Fruit fly (Drosophila melanogaster) Kc167 (cell line): ENCODE data around the gene CG15468.

Experiments
- Myc ChIP-seq: fragments of >200 bp; optimal IDR thresholded peaks from 2 replicates; lab custom pipeline; 2017; ENCODE audit warnings: missing external identifiers
- Sin3A ChIP-seq: fragments of >200 bp; optimal IDR thresholded peaks from 2 replicates; lab custom pipeline; 2018; ENCODE audit warnings: missing external identifiers
- h ChIP-seq: fragments of >200 bp; optimal IDR thresholded peaks from 3 replicates; lab custom pipeline; 2018; ENCODE audit warnings: missing external identifiers
- insv ChIP-seq: fragments of >200 bp; optimal IDR thresholded peaks from 3 replicates; lab custom pipeline; 2018; ENCODE audit warnings: missing external identifiers
- psq ChIP-seq: fragments of >200 bp; optimal IDR thresholded peaks from 2 replicates; lab custom pipeline; 2017; ENCODE audit warnings: missing external identifiers
- ttk ChIP-seq: sonication (Bioruptor generic); optimal IDR thresholded peaks from 2 replicates; lab custom pipeline; 2017; ENCODE audit warnings: missing external identifiers

The CG15468 gene

dm6 chrX:4961028-4961427 lies at the start of gene CG15468:
Gene CG15468 (minus strand): TSS chrX:4961128.
- TF ChIP-seq psq (lab: Kevin White, UChicago) = no peak
- no peak for TF ChIP-seq insv (lab: Kevin White, UChicago)
- TF ChIP-seq Sin3A (lab: Kevin White, UChicago) = no peak
- TF ChIP-seq h (lab: Kevin White, UChicago) = no peak
- no peak for TF ChIP-seq ttk
- no peak for TF ChIP-seq Myc (lab: Kevin White, UChicago)

- TF ChIP-seq h (lab: Kevin White, UChicago) = no peak
- no peak for TF ChIP-seq Sin3A (lab: Kevin White, UChicago)
- no peak for TF ChIP-seq psq (lab: Kevin White, UChicago)
- no peak for TF ChIP-seq ttk
- TF ChIP-seq insv (lab: Kevin White, UChicago) = no peak
- TF ChIP-seq Myc (lab: Kevin White, UChicago) = no peak
Observed at dm6 chrX:5010116-5010515, 49.2 kb upstream of the CG15468 start.

- no peak for TF ChIP-seq ttk
- TF ChIP-seq Myc (lab: Kevin White, UChicago) = no peak
- TF ChIP-seq psq (lab: Kevin White, UChicago) = no peak
- no peak for TF ChIP-seq Sin3A (lab: Kevin White, UChicago)
- TF ChIP-seq insv (lab: Kevin White, UChicago) = no peak
- TF ChIP-seq h (lab: Kevin White, UChicago) = no peak
Observed at dm6 chrX:5002748-5003147, 41.8 kb upstream of the CG15468 start.

- no peak for TF ChIP-seq Myc (lab: Kevin White, UChicago)
- no peak for TF ChIP-seq Sin3A (lab: Kevin White, UChicago)
- no peak for TF ChIP-seq h (lab: Kevin White, UChicago)
- TF ChIP-seq ttk = no peak
- no peak for TF ChIP-seq insv (lab: Kevin White, UChicago)
- no peak for TF ChIP-seq psq (lab: Kevin White, UChicago)
Observed at dm6 chrX:4999024-4999423, 38.1 kb upstream of the CG15468 start.

dm6 chrX:4997141-4997540 lies 36.2 kb upstream of the CG15468 start, which contains the start of gene CG12680:
Gene CG12680 (plus strand): TSS chrX:4997441.
- TF ChIP-seq ttk (no peak), insv (lab: Kevin White, UChicago) (no peak), Sin3A (lab: Kevin White, UChicago) (no peak), psq (lab: Kevin White, UChicago) (no peak), h (lab: Kevin White, UChicago) (no peak), Myc (lab: Kevin White, UChicago) (no peak)

dm6 chrX:4985371-4985770 lies 24.4 kb upstream of the CG15468 start:
- TF ChIP-seq Sin3A (lab: Kevin White, UChicago) = no peak

dm6 chrX:4983218-4983617 lies 22.3 kb upstream of the CG15468 start:
- TF ChIP-seq Sin3A (lab: Kevin White, UChicago) = no peak
- TF ChIP-seq psq (lab: Kevin White, UChicago) = no peak
- no peak for TF ChIP-seq ttk
- TF ChIP-seq insv (lab: Kevin White, UChicago) = no peak
- no peak for TF ChIP-seq h (lab: Kevin White, UChicago)
- TF ChIP-seq Myc (lab: Kevin White, UChicago) = no peak

- TF ChIP-seq Sin3A (lab: Kevin White, UChicago) = no peak
- TF ChIP-seq psq (lab: Kevin White, UChicago) = no peak
- TF ChIP-seq Myc (lab: Kevin White, UChicago) = no peak
- TF ChIP-seq h (lab: Kevin White, UChicago) = no peak
- TF ChIP-seq insv (lab: Kevin White, UChicago) = no peak
Observed at dm6 chrX:4982430-4982829, 21.5 kb upstream of the CG15468 start.

dm6 chrX:4969926-4970325 lies 9.0 kb upstream of the CG15468 start:
- TF ChIP-seq ttk (no peak), insv (lab: Kevin White, UChicago) (no peak), h (lab: Kevin White, UChicago) (no peak), psq (lab: Kevin White, UChicago) (no peak), Myc (lab: Kevin White, UChicago) (no peak), Sin3A (lab: Kevin White, UChicago) (no peak)

dm6 chrX:4965673-4966072 lies 4.7 kb upstream of the CG15468 start:
- no peak for TF ChIP-seq psq (lab: Kevin White, UChicago)
- TF ChIP-seq insv (lab: Kevin White, UChicago) = no peak
- TF ChIP-seq h (lab: Kevin White, UChicago) = no peak
- no peak for TF ChIP-seq ttk
- no peak for TF ChIP-seq Sin3A (lab: Kevin White, UChicago)
- no peak for TF ChIP-seq Myc (lab: Kevin White, UChicago)

dm6 chrX:4962964-4963363 lies 2.0 kb upstream of the CG15468 start:
- no peak for TF ChIP-seq insv (lab: Kevin White, UChicago)
- TF ChIP-seq Sin3A (lab: Kevin White, UChicago) = no peak
- no peak for TF ChIP-seq ttk
- TF ChIP-seq Myc (lab: Kevin White, UChicago) = no peak
- TF ChIP-seq psq (lab: Kevin White, UChicago) = no peak
- TF ChIP-seq h (lab: Kevin White, UChicago) = no peak

dm6 chrX:4958872-4959271 lies 2.1 kb downstream of the CG15468 start:
- TF ChIP-seq Myc (lab: Kevin White, UChicago) (no peak), psq (lab: Kevin White, UChicago) (no peak), insv (lab: Kevin White, UChicago) (no peak), Sin3A (lab: Kevin White, UChicago) (no peak), ttk (no peak), h (lab: Kevin White, UChicago) (no peak)
